Fruit fly (Drosophila melanogaster) Kc167 (cell line): ENCODE measurements around the gene Jon99Fi.

Source experiments
- Sin3A ChIP-seq: fragments of >200 bp; optimal IDR thresholded peaks from 2 replicates; lab custom pipeline; 2018; ENCODE audit warnings: missing external identifiers
- ttk ChIP-seq: sonication (Bioruptor generic); optimal IDR thresholded peaks from 2 replicates; lab custom pipeline; 2017; ENCODE audit warnings: missing external identifiers

- TF ChIP-seq Sin3A (lab: Kevin White, UChicago) (no peak), ttk (lab: Kevin White, UChicago) (no peak)
Observed at dm6 chr3R:30449446-30449845, 39.3 kb upstream of the Jon99Fi start.
